Worm (Caenorhabditis elegans): ENCODE data around the gene srbc-78.

srbc-78 gene

DNA sequence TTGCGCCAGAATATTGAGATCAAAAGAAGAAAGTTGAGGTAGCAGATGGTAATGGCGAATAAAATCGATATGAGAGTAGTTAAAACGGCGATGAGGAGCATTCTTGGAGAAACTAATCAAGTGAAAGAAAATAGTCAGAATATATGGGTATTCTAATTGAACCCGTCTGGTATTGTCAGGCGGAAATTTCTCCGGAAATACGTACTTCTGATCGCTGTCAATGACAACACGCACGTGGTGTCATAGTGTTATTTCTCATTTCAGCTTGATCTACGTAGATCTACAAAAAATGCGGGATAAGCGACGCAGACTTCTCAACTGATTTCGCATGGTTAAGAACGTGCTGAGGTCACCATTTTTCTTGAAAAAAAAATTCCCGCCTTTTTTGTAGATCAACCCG lies 3.4 kb upstream of the srbc-78 start, which contains the start of gene srbc-79:
srbc-79 (minus strand) TSS at position 101 of the 400 bp plus-strand sequence.
- no peak for TF ChIP-seq nhr-77 (tag; optimal IDR thresholded peaks at IDR 0.05)
- no peak for TF ChIP-seq mab-5 (tag; optimal IDR thresholded peaks at IDR 0.05)
- no peak for TF ChIP-seq gmeb-1 (tag; optimal IDR thresholded peaks at IDR 0.05)
- no peak for TF ChIP-seq ama-1 (optimal IDR thresholded peaks at IDR 0.05)
- no peak for TF ChIP-seq mdl-1 (tag; optimal IDR thresholded peaks at IDR 0.05)
- TF ChIP-seq nhr-6 (tag; optimal IDR thresholded peaks at IDR 0.05) = no peak
- TF ChIP-seq Y55F3AM.14 (GFP tag; optimal IDR thresholded peaks at IDR 0.05) = no peak
- TF ChIP-seq F13H6.1 (tag; optimal IDR thresholded peaks at IDR 0.05) = no peak
- TF ChIP-seq blmp-1 (tag; optimal IDR thresholded peaks at IDR 0.05; ENCODE audit: insufficient read depth) = no peak
- TF ChIP-seq nhr-129 (tag; optimal IDR thresholded peaks at IDR 0.05) = no peak

DNA sequence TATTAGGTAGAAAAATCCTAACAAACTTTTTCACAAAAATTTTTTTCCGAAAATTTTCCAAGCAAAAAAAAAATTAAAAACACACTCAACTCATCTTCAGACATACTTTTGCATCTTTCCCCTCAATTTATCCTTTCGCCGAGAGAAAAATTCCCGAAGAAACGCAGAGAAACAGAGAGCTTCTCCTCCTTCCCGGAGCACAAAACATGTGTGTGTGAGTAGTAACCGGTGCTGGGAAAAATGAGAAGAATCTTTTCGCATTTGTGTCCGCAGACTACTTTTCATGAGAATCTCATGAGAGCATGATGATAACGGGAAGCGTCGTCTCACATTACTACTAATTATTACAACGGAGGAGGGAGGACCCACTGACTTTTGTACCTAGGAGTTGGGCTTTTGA lies 2.5 kb downstream of the srbc-78 start:
- TF ChIP-seq nhr-77 (tag; optimal IDR thresholded peaks at IDR 0.05) (no peak), elt-1 (tag; optimal IDR thresholded peaks at IDR 0.05) (no peak), lin-13 (GFP tag; optimal IDR thresholded peaks at IDR 0.05) (no peak), unc-55 (GFP tag; optimal IDR thresholded peaks at IDR 0.05) (peak; percentile 16), nhr-21 (tag; optimal IDR thresholded peaks at IDR 0.05) (no peak), lsy-2 (tag; optimal IDR thresholded peaks at IDR 0.05) (peak in 1 of 2 experiments; percentile 33), F13H6.1 (tag; optimal IDR thresholded peaks at IDR 0.05) (peak; percentile 57), Y55F3AM.14 (GFP tag; optimal IDR thresholded peaks at IDR 0.05) (no peak), C34F6.9 (tag; optimal IDR thresholded peaks at IDR 0.05) (peak; percentile 4), nhr-129 (tag; optimal IDR thresholded peaks at IDR 0.05) (peak; percentile 51)

DNA sequence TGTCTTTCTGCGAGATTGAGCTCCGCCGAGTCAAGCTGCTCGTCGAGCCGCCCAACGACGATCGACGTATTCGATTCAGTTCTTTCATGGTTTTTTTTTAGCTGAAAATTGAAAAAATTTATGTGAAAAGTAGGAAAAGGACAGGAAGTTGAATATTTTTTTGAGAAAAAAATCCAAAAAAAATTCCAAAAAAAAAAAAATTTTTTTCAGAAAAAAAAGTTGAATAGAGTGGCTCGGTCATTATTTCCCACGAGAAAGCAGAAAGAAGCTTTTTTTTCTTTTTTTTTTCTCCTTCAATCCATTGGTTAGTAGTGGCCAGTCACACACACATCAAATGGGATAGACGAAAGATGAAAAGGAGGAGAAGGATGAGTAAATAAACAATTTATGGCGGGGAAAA lies 3.7 kb downstream of the srbc-78 start, which contains the start of gene dhcr-7:
dhcr-7 (minus strand) TSS at position 101 of the 400 bp plus-strand sequence.
- TF ChIP-seq alr-1 (tag; optimal IDR thresholded peaks at IDR 0.05) (no peak), sma-9 (GFP tag; optimal IDR thresholded peaks at IDR 0.05) (no peak), sma-9 (tag; optimal IDR thresholded peaks at IDR 0.05) (no peak)

ce11 chrV:20480790-20481189 lies 8.2 kb downstream of the srbc-78 start:
- no peak for TF ChIP-seq lin-11 (tag; optimal IDR thresholded peaks at IDR 0.05)
- no peak for TF ChIP-seq unc-62 (GFP tag; optimal IDR thresholded peaks at IDR 0.05)

DNA sequence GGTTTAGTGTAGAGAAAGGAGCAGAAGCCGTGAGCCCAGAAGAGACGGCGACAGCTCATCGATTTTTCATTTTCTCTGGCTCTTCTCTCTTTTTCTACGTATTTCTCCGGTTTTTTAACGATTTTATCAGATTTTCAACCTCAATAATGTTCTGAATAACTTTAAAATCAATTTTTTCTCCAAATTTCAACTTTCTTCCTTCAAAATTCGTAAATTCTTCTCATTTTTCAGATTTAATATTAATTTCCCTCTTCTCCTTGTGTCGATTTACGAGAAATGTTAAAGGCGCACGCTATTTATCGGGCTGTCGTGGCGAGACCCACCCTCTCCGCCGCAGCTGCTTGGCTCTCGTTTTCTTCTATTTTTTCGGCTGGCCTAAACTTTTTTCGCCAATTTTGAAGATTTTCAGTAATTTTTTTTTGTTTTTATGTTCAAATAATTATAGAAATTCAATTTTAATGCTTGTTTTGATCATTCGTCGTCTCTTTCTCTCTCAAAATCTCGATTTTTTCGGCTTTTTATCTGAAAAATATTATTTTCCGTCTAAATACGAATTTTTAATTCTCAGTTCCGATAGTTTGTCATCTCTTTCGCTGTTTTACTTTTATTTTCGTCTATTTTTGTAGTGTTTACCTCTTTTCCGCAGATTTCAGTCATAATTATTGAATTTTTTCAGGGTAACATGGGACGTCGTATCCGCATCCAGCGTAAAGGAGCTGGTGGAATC lies 9.8 kb downstream of the srbc-78 start, which contains the start of the genes calf-1 and rpl-2:
calf-1 (minus strand) TSS at position 77 of the 727 bp plus-strand sequence.
rpl-2 (plus strand) TSS at position 677 of the 727 bp plus-strand sequence.
- TF ChIP-seq sma-9 (GFP tag; optimal IDR thresholded peaks at IDR 0.05) (no peak), sma-9 (tag; optimal IDR thresholded peaks at IDR 0.05) (no peak), nhr-129 (tag; optimal IDR thresholded peaks at IDR 0.05) (peak; percentile 48), elt-1 (tag; optimal IDR thresholded peaks at IDR 0.05) (no peak), alr-1 (tag; optimal IDR thresholded peaks at IDR 0.05) (no peak), F13H6.1 (tag; optimal IDR thresholded peaks at IDR 0.05) (peak; percentile 45), unc-62 (GFP tag; optimal IDR thresholded peaks at IDR 0.05) (no peak), nhr-25 (tag; optimal IDR thresholded peaks at IDR 0.05) (peak; percentile 45), sma-3 (GFP tag; optimal IDR thresholded peaks at IDR 0.05) (peak; percentile 9), mbf-1 (tag; optimal IDR thresholded peaks at IDR 0.05) (no peak), R02D3.7 (tag; optimal IDR thresholded peaks at IDR 0.05) (peak; percentile 69), gmeb-1 (tag; optimal IDR thresholded peaks at IDR 0.05) (peak; percentile 67), lin-13 (GFP tag; optimal IDR thresholded peaks at IDR 0.05) (peak; percentile 52), sem-4 (tag; optimal IDR thresholded peaks at IDR 0.05) (peak; percentile 46), zag-1 (tag; optimal IDR thresholded peaks at IDR 0.05) (no peak), lin-11 (tag; optimal IDR thresholded peaks at IDR 0.05) (peak; percentile 24), unc-55 (GFP tag; optimal IDR thresholded peaks at IDR 0.05) (peak; percentile 74), lsy-2 (tag; optimal IDR thresholded peaks at IDR 0.05) (peak in 1 of 2 experiments; percentile 83), C34F6.9 (tag; optimal IDR thresholded peaks at IDR 0.05) (peak; percentile 78)

DNA sequence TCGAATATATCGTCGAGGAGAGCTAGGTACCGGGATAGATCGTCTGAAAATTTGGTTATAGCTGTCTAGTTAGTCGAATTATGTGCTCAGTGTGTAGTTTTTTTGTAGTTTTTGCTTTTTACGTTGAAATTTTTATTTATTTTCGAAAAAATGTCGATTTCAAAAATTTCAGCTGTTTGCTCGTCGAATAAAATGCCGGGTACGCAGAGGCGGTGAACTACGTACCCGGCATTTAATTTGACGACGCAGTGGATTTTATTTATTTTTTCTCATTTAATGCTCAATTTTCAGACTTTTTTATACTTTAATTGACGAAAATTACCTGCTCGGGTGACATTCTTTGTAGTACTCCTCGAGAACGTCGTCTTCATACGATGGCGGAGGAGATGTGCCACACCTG lies 12.0 kb downstream of the srbc-78 start:
- peak; percentile 5 for TF ChIP-seq C34F6.9 (tag; optimal IDR thresholded peaks at IDR 0.05)
- TF ChIP-seq nhr-237 (tag; optimal IDR thresholded peaks at IDR 0.05) = no peak
- TF ChIP-seq unc-55 (GFP tag; optimal IDR thresholded peaks at IDR 0.05) = peak; percentile 26
- peak in 1 of 2 experiments; percentile 59 for TF ChIP-seq lsy-2 (tag; optimal IDR thresholded peaks at IDR 0.05)

Data from whole organism, L2 larva.